Fruit fly (Drosophila melanogaster) whole organism, embryonic: ENCODE results near the gene CAHbeta.

Source experiments
- CG10431 ChIP-seq: fragments of 200-800 bp; sonication (Bioruptor generic); optimal IDR thresholded peaks from 3 replicates; lab custom pipeline; 2018; ENCODE audit warnings: missing biosample characterization, mild to moderate bottlenecking, missing genetic modification characterization
- CG10959 ChIP-seq: fragments of 200-800 bp; sonication (Bioruptor generic); IDR thresholded peaks from 2 replicates; pipeline ENCODE4 v1.3.6; 2022; ENCODE audit warnings: missing biosample characterization, missing genetic modification characterization
- CG10979 ChIP-seq: fragments of 200-800 bp; sonication (Bioruptor generic); optimal IDR thresholded peaks from 2 replicates; lab custom pipeline; 2018; ENCODE audit warnings: missing biosample characterization, mild to moderate bottlenecking, missing genetic modification characterization, moderate library complexity
- CG11247 ChIP-seq: fragments of 200-800 bp; sonication (Bioruptor generic); IDR thresholded peaks from 2 replicates; pipeline ENCODE4 v1.3.6; 2022; ENCODE audit warnings: missing biosample characterization, missing genetic modification characterization
- CG12071 ChIP-seq: fragments of 200-800 bp; sonication (Bioruptor generic); optimal IDR thresholded peaks from 3 replicates; lab custom pipeline; 2018; ENCODE audit warnings: missing biosample characterization, mild to moderate bottlenecking, missing genetic modification characterization
- CG12299 ChIP-seq: fragments of 200-800 bp; sonication (Bioruptor generic); optimal IDR thresholded peaks from 2 replicates; lab custom pipeline; 2018; ENCODE audit warnings: missing biosample characterization, mild to moderate bottlenecking, missing genetic modification characterization
- CG14710 ChIP-seq: fragments of 200-800 bp; sonication (Bioruptor generic); optimal IDR thresholded peaks from 3 replicates; lab custom pipeline; 2019; ENCODE audit warnings: missing biosample characterization, mild to moderate bottlenecking, missing genetic modification characterization, moderate library complexity
- CG1647 ChIP-seq: fragments of 200-800 bp; sonication (Bioruptor generic); optimal IDR thresholded peaks from 3 replicates; lab custom pipeline; 2016; ENCODE audit warnings: missing biosample characterization, missing genetic modification characterization
- CG17328 ChIP-seq: fragments of 200-800 bp; sonication (Bioruptor generic); IDR thresholded peaks from 2 replicates; pipeline ENCODE4 v1.3.6; 2022; ENCODE audit warnings: missing biosample characterization, missing genetic modification characterization
- CG17361 ChIP-seq: fragments of 200-800 bp; sonication (Bioruptor generic); IDR thresholded peaks from 3 replicates; pipeline ENCODE4 v1.3.6; 2022; ENCODE audit warnings: missing biosample characterization, missing genetic modification characterization
- CG17568 ChIP-seq: fragments of 200-800 bp; sonication (Bioruptor generic); optimal IDR thresholded peaks from 2 replicates; lab custom pipeline; 2018; ENCODE audit warnings: missing biosample characterization, mild to moderate bottlenecking, missing genetic modification characterization, moderate library complexity
- CG1832 ChIP-seq: fragments of 200-800 bp; sonication (Bioruptor generic); optimal IDR thresholded peaks from 2 replicates; lab custom pipeline; 2017; ENCODE audit warnings: missing biosample characterization, mild to moderate bottlenecking, missing genetic modification characterization, inconsistent platforms
- CG32532 ChIP-seq: fragments of 200-800 bp; sonication (Bioruptor generic); IDR thresholded peaks from 2 replicates; pipeline ENCODE4 v1.3.6; 2022; ENCODE audit warnings: missing biosample characterization, missing genetic modification characterization
- CG34224 ChIP-seq: fragments of 200-800 bp; sonication (Bioruptor generic); IDR thresholded peaks from 3 replicates; pipeline ENCODE4 v1.3.6; 2022; ENCODE audit warnings: missing biosample characterization, missing genetic modification characterization; ENCODE audit not compliant: partially characterized antibody
- CG34422 ChIP-seq: fragments of 200-800 bp; sonication (Bioruptor generic); IDR thresholded peaks from 3 replicates; pipeline ENCODE4 v1.3.6; 2022; ENCODE audit warnings: missing biosample characterization, missing genetic modification characterization
- CG5245 ChIP-seq: fragments of 200-800 bp; sonication (Bioruptor generic); optimal IDR thresholded peaks from 3 replicates; lab custom pipeline; 2016; ENCODE audit warnings: missing biosample characterization, missing genetic modification characterization
- CG6654 ChIP-seq: fragments of 200-800 bp; sonication (Bioruptor generic); optimal IDR thresholded peaks from 2 replicates; lab custom pipeline; 2017; ENCODE audit warnings: missing biosample characterization, mild to moderate bottlenecking, missing genetic modification characterization
- CG7963 ChIP-seq: fragments of 200-800 bp; sonication (Bioruptor generic); IDR thresholded peaks from 3 replicates; pipeline ENCODE4 v1.3.6; 2022; ENCODE audit warnings: missing biosample characterization, missing genetic modification characterization; ENCODE audit not compliant: partially characterized antibody
- CG7987 ChIP-seq: fragments of 200-800 bp; sonication (Bioruptor generic); optimal IDR thresholded peaks from 2 replicates; lab custom pipeline; 2018; ENCODE audit warnings: missing biosample characterization, mild to moderate bottlenecking, missing genetic modification characterization, moderate library complexity
- CG8944 ChIP-seq: fragments of 200-800 bp; sonication (Bioruptor generic); optimal IDR thresholded peaks from 3 replicates; lab custom pipeline; 2016; ENCODE audit warnings: missing biosample characterization, missing genetic modification characterization
- CG9797 ChIP-seq: fragments of 200-800 bp; sonication (Bioruptor generic); optimal IDR thresholded peaks from 3 replicates; lab custom pipeline; 2018; ENCODE audit warnings: missing biosample characterization, mild to moderate bottlenecking, missing genetic modification characterization
- CkIIα-i1 ChIP-seq: fragments of 200-800 bp; sonication (Bioruptor generic); IDR thresholded peaks from 2 replicates; pipeline ENCODE4 v1.3.6; 2022; ENCODE audit warnings: missing biosample characterization, missing genetic modification characterization
- E2f1 ChIP-seq: fragments of 200-800 bp; sonication (Bioruptor generic); IDR thresholded peaks from 2 replicates; pipeline ENCODE4 v1.3.6; 2022; ENCODE audit warnings: missing biosample characterization, missing genetic modification characterization
- Eip74EF ChIP-seq, 2 experiments: fragments of 200-800 bp in 1 of 2; fragments of >200 bp in 1 of 2; sonication (Bioruptor generic) in 1 of 2; optimal IDR thresholded peaks; 2 replicates each; lab custom pipeline; 2017 to 2019; ENCODE audit warnings: missing biosample characterization in 2 of 2, missing genetic modification characterization in 2 of 2, mild to moderate bottlenecking in 1 of 2, moderate library complexity in 1 of 2
- NC2α ChIP-seq: fragments of 200-800 bp; sonication (Bioruptor generic); optimal IDR thresholded peaks from 2 replicates; lab custom pipeline; 2016; ENCODE audit warnings: missing biosample characterization, missing genetic modification characterization
- Nf-YC ChIP-seq: fragments of 200-800 bp; optimal IDR thresholded peaks from 3 replicates; lab custom pipeline; 2019; ENCODE audit warnings: missing biosample characterization, mild to moderate bottlenecking, missing genetic modification characterization, moderate library complexity
- NfI ChIP-seq: fragments of 200-800 bp; sonication (Bioruptor generic); optimal IDR thresholded peaks from 3 replicates; lab custom pipeline; 2018; ENCODE audit warnings: missing biosample characterization, mild to moderate bottlenecking, missing genetic modification characterization, moderate library complexity
- Optix ChIP-seq: fragments of 200-800 bp; sonication (Bioruptor generic); IDR thresholded peaks from 3 replicates; pipeline ENCODE4 v1.3.6; 2022; ENCODE audit warnings: missing biosample characterization, missing genetic modification characterization
- PHDP ChIP-seq: fragments of 200-800 bp; sonication (Bioruptor generic); optimal IDR thresholded peaks from 3 replicates; lab custom pipeline; 2018; ENCODE audit warnings: missing biosample characterization, mild to moderate bottlenecking, missing genetic modification characterization, moderate library complexity
- Side ChIP-seq: fragments of 200-800 bp; sonication (Bioruptor generic); optimal IDR thresholded peaks from 2 replicates; lab custom pipeline; 2016; ENCODE audit warnings: missing biosample characterization, missing genetic modification characterization
- Ssrp ChIP-seq: fragments of 200-800 bp; sonication (Bioruptor generic); optimal IDR thresholded peaks from 2 replicates; lab custom pipeline; 2018; ENCODE audit warnings: missing biosample characterization, mild to moderate bottlenecking, missing genetic modification characterization, moderate library complexity
- Xbp1 ChIP-seq: fragments of 200-800 bp; sonication (Bioruptor generic); optimal IDR thresholded peaks from 3 replicates; lab custom pipeline; 2016; ENCODE audit warnings: missing biosample characterization, mild to moderate bottlenecking, missing genetic modification characterization
- Xrp1 ChIP-seq: fragments of 200-800 bp; sonication (Bioruptor generic); IDR thresholded peaks from 2 replicates; pipeline ENCODE4 v1.3.6; 2022; ENCODE audit warnings: missing biosample characterization, missing genetic modification characterization
- al ChIP-seq: fragments of 200-800 bp; sonication (Bioruptor generic); IDR thresholded peaks from 2 replicates; pipeline ENCODE4 v1.3.6; 2022; ENCODE audit warnings: missing biosample characterization, missing genetic modification characterization
- bigmax ChIP-seq: fragments of 200-800 bp; sonication (Bioruptor generic); optimal IDR thresholded peaks from 2 replicates; lab custom pipeline; 2018; ENCODE audit warnings: missing biosample characterization, mild to moderate bottlenecking, missing genetic modification characterization
- corto ChIP-seq: fragments of 200-800 bp; sonication (Bioruptor generic); optimal IDR thresholded peaks from 2 replicates; lab custom pipeline; 2016; ENCODE audit warnings: missing biosample characterization, mild to moderate bottlenecking, missing genetic modification characterization, moderate library complexity
- crp ChIP-seq, 2 experiments: fragments of 200-800 bp; sonication (Bioruptor generic); optimal IDR thresholded peaks; 2 replicates in 1 of 2; 3 replicates in 1 of 2; lab custom pipeline; 2017; ENCODE audit warnings: missing biosample characterization in 2 of 2, missing genetic modification characterization in 2 of 2, mild to moderate bottlenecking in 1 of 2, moderate library complexity in 1 of 2
- esg ChIP-seq: fragments of 200-800 bp; sonication (Bioruptor generic); conservative IDR thresholded peaks from 2 replicates; pipeline ENCODE4 v1.3.6; 2022; ENCODE audit warnings: missing biosample characterization, missing genetic modification characterization
- ewg ChIP-seq: fragments of 200-800 bp; sonication (Bioruptor generic); optimal IDR thresholded peaks from 3 replicates; lab custom pipeline; 2017; ENCODE audit warnings: mild to moderate bottlenecking, missing biosample characterization, missing genetic modification reagents, missing genetic modification characterization
- fd96Cb ChIP-seq: fragments of 200-800 bp; sonication (Bioruptor generic); optimal IDR thresholded peaks from 2 replicates; lab custom pipeline; 2018; ENCODE audit warnings: missing biosample characterization, mild to moderate bottlenecking, missing genetic modification characterization, moderate library complexity
- gem ChIP-seq: fragments of 200-800 bp; sonication (Bioruptor generic); optimal IDR thresholded peaks from 2 replicates; lab custom pipeline; 2019; ENCODE audit warnings: missing biosample characterization, mild to moderate bottlenecking, missing genetic modification characterization, moderate library complexity
- gsb ChIP-seq: fragments of 200-800 bp; sonication (Bioruptor generic); IDR thresholded peaks from 2 replicates; pipeline ENCODE4 v1.3.6; 2022; ENCODE audit warnings: missing biosample characterization, missing genetic modification characterization
- pan ChIP-seq, 4 experiments: fragments of >200 bp in 3 of 4; fragments of 200-800 bp in 1 of 4; sonication (Bioruptor generic) in 1 of 4; optimal IDR thresholded peaks in 3 of 4; IDR thresholded peaks in 1 of 4; 2 replicates each; pipeline versions ENCODE4 v1.3.6 to Lab custom; 2017 to 2022; ENCODE audit warnings: missing biosample characterization in 2 of 4, missing genetic modification characterization in 2 of 4, mixed read lengths in 1 of 4
- pfk ChIP-seq: fragments of 200-800 bp; sonication (Bioruptor generic); optimal IDR thresholded peaks from 2 replicates; lab custom pipeline; 2018; ENCODE audit warnings: missing biosample characterization, mild to moderate bottlenecking, missing genetic modification characterization, moderate library complexity
- phol ChIP-seq: fragments of 200-800 bp; sonication (Bioruptor generic); optimal IDR thresholded peaks from 3 replicates; lab custom pipeline; 2018; ENCODE audit warnings: missing biosample characterization, mild to moderate bottlenecking, missing genetic modification characterization, moderate library complexity
- repo ChIP-seq: fragments of 200-800 bp; sonication (Bioruptor generic); optimal IDR thresholded peaks from 2 replicates; lab custom pipeline; 2016; ENCODE audit warnings: missing biosample characterization, missing genetic modification characterization
- seq ChIP-seq: fragments of 200-800 bp; sonication (Bioruptor generic); IDR thresholded peaks from 2 replicates; pipeline ENCODE4 v1.3.6; 2022; ENCODE audit warnings: missing biosample characterization, missing genetic modification characterization
- toy ChIP-seq: fragments of 200-800 bp; sonication (Bioruptor generic); IDR thresholded peaks from 2 replicates; pipeline ENCODE4 v1.3.6; 2022; ENCODE audit warnings: missing biosample characterization, missing genetic modification characterization
- wor ChIP-seq: fragments of 200-800 bp; sonication (Bioruptor generic); IDR thresholded peaks from 2 replicates; pipeline ENCODE4 v1.3.6; 2022; ENCODE audit warnings: missing biosample characterization, missing genetic modification characterization
- z ChIP-seq: fragments of 200-800 bp; sonication (Bioruptor generic); IDR thresholded peaks from 3 replicates; pipeline ENCODE4 v1.3.6; 2022; ENCODE audit warnings: missing biosample characterization, missing genetic modification characterization

The CAHbeta gene

dm6 chr3R:9003600-9004223 lies 23.1 kb downstream of the CAHbeta start, which contains the start of the genes CG31100 and CG11980 (continued):
- TF ChIP-seq CG17568 (GFP tag; lab: Kevin White, UChicago): no peak
- TF ChIP-seq al (GFP tag; lab: Robert Waterston, UW): no peak
- TF ChIP-seq CG32532 (GFP tag; lab: Robert Waterston, UW): no peak
- no peak for TF ChIP-seq CG10431 (GFP tag; lab: Kevin White, UChicago)
- no peak for TF ChIP-seq toy (GFP tag; lab: Robert Waterston, UW)
- TF ChIP-seq Side (GFP tag; lab: Kevin White, UChicago): no peak
- no peak for TF ChIP-seq Xbp1 (GFP tag; lab: Kevin White, UChicago)
- no peak for TF ChIP-seq Optix (GFP tag; lab: Robert Waterston, UW)
- no peak for TF ChIP-seq NfI
- TF ChIP-seq Ssrp: no peak
- TF ChIP-seq esg (GFP tag; lab: Robert Waterston, UW): no peak
- TF ChIP-seq CG11247 (GFP tag; lab: Robert Waterston, UW): no peak
- TF ChIP-seq crp (GFP tag; optimal IDR thresholded peaks at IDR 0.05; lab: Kevin White, UChicago): no peak
- peak; percentile 16 for TF ChIP-seq PHDP (tag; lab: Kevin White, UChicago)
- TF ChIP-seq CG6654: no peak
- no peak for TF ChIP-seq wor
- TF ChIP-seq fd96Cb: no peak
- no peak for TF ChIP-seq CG1647 (GFP tag; lab: Kevin White, UChicago)
- TF ChIP-seq CG34422: no peak
- peak; percentile 12 for TF ChIP-seq CG9797 (GFP tag; lab: Kevin White, UChicago)
- TF ChIP-seq CG7987 (GFP tag; lab: Kevin White, UChicago): no peak
- TF ChIP-seq corto (GFP tag; lab: Kevin White, UChicago): no peak
- no peak for TF ChIP-seq CG5245
- peak; percentile 75 for TF ChIP-seq bigmax
- no peak for TF ChIP-seq CG1832 (GFP tag; lab: Kevin White, UChicago)
- no peak for TF ChIP-seq gem (tag; lab: Kevin White, UChicago)
- TF ChIP-seq CG14710 (tag; lab: Kevin White, UChicago): peak; percentile 79
- no peak for TF ChIP-seq repo
- no peak for TF ChIP-seq pfk
- TF ChIP-seq z: no peak
- no peak for TF ChIP-seq CG8944 (GFP tag; lab: Kevin White, UChicago)
- TF ChIP-seq Xrp1 (GFP tag; lab: Robert Waterston, UW): no peak
- no peak for TF ChIP-seq CG10959 (GFP tag; lab: Robert Waterston, UW)
- TF ChIP-seq seq (GFP tag; lab: Robert Waterston, UW): no peak
- no peak for TF ChIP-seq gsb (GFP tag; lab: Robert Waterston, UW)
- TF ChIP-seq phol (tag; lab: Kevin White, UChicago): peak; percentile 94
- peak; percentile 57; the same call in 1 of the 3 replicates for TF ChIP-seq CG7963 (GFP tag; lab: Robert Waterston, UW)
- TF ChIP-seq E2f1 (GFP tag; lab: Robert Waterston, UW): no peak
- no peak for TF ChIP-seq CG10979 (tag; lab: Kevin White, UChicago)
- TF ChIP-seq CG17328 (GFP tag; lab: Robert Waterston, UW): no peak
- no peak for TF ChIP-seq Eip74EF (GFP tag; optimal IDR thresholded peaks at IDR 0.05; lab: Kevin White, UChicago)
- TF ChIP-seq CkIIα-i1 (GFP tag; lab: Robert Waterston, UW): no peak
- TF ChIP-seq CG17361: no peak
- TF ChIP-seq NC2α (GFP tag; lab: Kevin White, UChicago): no peak
- TF ChIP-seq CG12299 (tag; lab: Kevin White, UChicago): no peak
- TF ChIP-seq pan (optimal IDR thresholded peaks at IDR 0.05; lab: Kevin White, UChicago): no peak
- no peak for TF ChIP-seq pan (GFP tag; optimal IDR thresholded peaks at IDR 0.05 in 1 of 2, IDR thresholded peaks at IDR 0.05 in 1 of 2)
- TF ChIP-seq ewg (GFP tag; lab: Kevin White, UChicago): no peak
- no peak for TF ChIP-seq CG12071 (GFP tag; lab: Kevin White, UChicago)
- peak; percentile 73 for TF ChIP-seq CG34224 (GFP tag; lab: Robert Waterston, UW)
- TF ChIP-seq Nf-YC (tag; lab: Kevin White, UChicago): no peak
